Worm (Caenorhabditis elegans) whole organism, L4 larva: ENCODE data around the gene srx-12.

Source experiments
- F26F4.8 ChIP-seq: fragments of 200-800 bp; sonication (Bioruptor generic); conservative IDR thresholded peaks from 2 replicates; pipeline ENCODE4 v1.3.6; 2022; ENCODE audit warnings: missing genetic modification characterization, missing compliant biosample characterization
- R02D3.7 ChIP-seq: fragments of 150-350 bp; sonication (generic microtip); optimal IDR thresholded peaks from 3 replicates; lab custom pipeline; 2014; ENCODE audit warnings: missing biosample characterization, missing genetic modification characterization
- T20F7.1 ChIP-seq: fragments of 200-800 bp; sonication (Bioruptor generic); optimal IDR thresholded peaks from 2 replicates; lab custom pipeline; 2018; ENCODE audit warnings: mild to moderate bottlenecking, missing genetic modification characterization, missing compliant biosample characterization
- Y105C5A.15 ChIP-seq: fragments of 200-800 bp; sonication (Bioruptor generic); IDR thresholded peaks from 2 replicates; pipeline ENCODE4 v1.3.6; 2022; ENCODE audit warnings: missing genetic modification characterization, missing compliant biosample characterization
- ZK546.5 ChIP-seq, 2 experiments: sonication (generic microtip); optimal IDR thresholded peaks; 2 replicates each; lab custom pipeline; 2017; ENCODE audit warnings: missing biosample characterization in 2 of 2, missing genetic modification characterization in 2 of 2
- aha-1 ChIP-seq: fragments of 150-350 bp; peaks from one replicate; lab custom pipeline; 2014; ENCODE audit warnings: missing biosample characterization, missing genetic modification characterization
- arid-1 ChIP-seq: fragments of 200-800 bp; sonication (Bioruptor generic); conservative IDR thresholded peaks from 2 replicates; pipeline ENCODE4 v1.3.6; 2022; ENCODE audit warnings: missing genetic modification reagents, missing genetic modification characterization, missing compliant biosample characterization
- attf-4 ChIP-seq: sonication (generic microtip); optimal IDR thresholded peaks from 3 replicates; lab custom pipeline; 2017; ENCODE audit warnings: missing biosample characterization, missing genetic modification characterization
- ceh-20 ChIP-seq: fragments of 200-800 bp; sonication (Bioruptor generic); IDR thresholded peaks from 2 replicates; pipeline ENCODE4 v1.3.6; 2022; ENCODE audit warnings: missing genetic modification reagents, missing genetic modification characterization, missing compliant biosample characterization
- ceh-32 ChIP-seq: sonication (generic microtip); optimal IDR thresholded peaks from 2 replicates; lab custom pipeline; 2016; ENCODE audit warnings: mild to moderate bottlenecking, missing genetic modification characterization, missing compliant biosample characterization; ENCODE audit not compliant: poor library complexity
- ceh-44 ChIP-seq: fragments of 200-800 bp; sonication (Bioruptor generic); IDR thresholded peaks from 2 replicates; pipeline ENCODE4 v1.3.6; 2022; ENCODE audit warnings: missing genetic modification reagents, missing genetic modification characterization, missing compliant biosample characterization
- ctbp-1 ChIP-seq: fragments of 200-800 bp; sonication (Bioruptor generic); IDR thresholded peaks from 2 replicates; pipeline ENCODE4 v1.3.6; 2022; ENCODE audit warnings: missing genetic modification reagents, missing genetic modification characterization, missing compliant biosample characterization
- daf-12 ChIP-seq: fragments of 150-350 bp; optimal IDR thresholded peaks from 2 replicates; lab custom pipeline; 2014; ENCODE audit warnings: missing biosample characterization, missing genetic modification reagents, missing genetic modification characterization
- daf-8 ChIP-seq: fragments of 200-800 bp; sonication (Bioruptor generic); IDR thresholded peaks from 2 replicates; pipeline ENCODE4 v1.3.6; 2022; ENCODE audit warnings: missing genetic modification characterization, missing compliant biosample characterization
- dmd-8 ChIP-seq: fragments of 200-800 bp; sonication (Bioruptor generic); IDR thresholded peaks from 2 replicates; pipeline ENCODE4 v1.3.6; 2022; ENCODE audit warnings: missing genetic modification characterization, missing compliant biosample characterization
- dpl-1 ChIP-seq: fragments of 150-350 bp; optimal IDR thresholded peaks from 2 replicates; lab custom pipeline; 2014; ENCODE audit warnings: missing biosample characterization, missing genetic modification reagents, missing genetic modification characterization
- egl-43 ChIP-seq: fragments of 200-800 bp; sonication (Bioruptor generic); IDR thresholded peaks from 2 replicates; pipeline ENCODE4 v1.3.6; 2022; ENCODE audit warnings: missing genetic modification reagents, missing genetic modification characterization, missing compliant biosample characterization
- fos-1 ChIP-seq: fragments of 150-350 bp; optimal IDR thresholded peaks from 2 replicates; lab custom pipeline; 2014; ENCODE audit warnings: missing biosample characterization, missing genetic modification characterization
- gei-8 ChIP-seq: fragments of 200-800 bp; sonication (Bioruptor generic); optimal IDR thresholded peaks from 2 replicates; lab custom pipeline; 2018; ENCODE audit warnings: mild to moderate bottlenecking, missing genetic modification characterization, missing compliant biosample characterization
- hif-1 ChIP-seq, 2 experiments: sonication (generic microtip); optimal IDR thresholded peaks; 2 replicates each; lab custom pipeline; 2016 to 2017; ENCODE audit warnings: missing compliant biosample characterization in 2 of 2, missing genetic modification characterization in 2 of 2, missing genetic modification reagents in 2 of 2, missing genotype in 2 of 2, mild to moderate bottlenecking in 1 of 2
- hmg-1.1 ChIP-seq: fragments of 200-800 bp; sonication (Bioruptor generic); IDR thresholded peaks from 2 replicates; pipeline ENCODE4 v1.3.6; 2022; ENCODE audit warnings: missing genetic modification reagents, missing genetic modification characterization, missing compliant biosample characterization
- lin-13 ChIP-seq: fragments of 150-350 bp; optimal IDR thresholded peaks from 2 replicates; lab custom pipeline; 2014; ENCODE audit warnings: missing biosample characterization, missing genetic modification reagents, missing genetic modification characterization
- lin-15B ChIP-seq: fragments of 150-350 bp; sonication (generic microtip); optimal IDR thresholded peaks from 3 replicates; lab custom pipeline; 2014; ENCODE audit warnings: missing biosample characterization, missing genetic modification characterization
- lin-39 ChIP-seq: fragments of 150-350 bp; optimal IDR thresholded peaks from 2 replicates; lab custom pipeline; 2014; ENCODE audit warnings: missing biosample characterization, missing genetic modification reagents, missing genetic modification characterization
- lsy-2 ChIP-seq, 2 experiments: fragments of 150-350 bp in 1 of 2; sonication (generic microtip) in 1 of 2; optimal IDR thresholded peaks; 2 replicates each; lab custom pipeline; 2014 to 2017; ENCODE audit warnings: missing biosample characterization in 2 of 2, missing genetic modification characterization in 2 of 2
- mdl-1 ChIP-seq, 2 experiments: fragments of 150-350 bp in 1 of 2; sonication (generic microtip) in 1 of 2; optimal IDR thresholded peaks; 2 replicates each; lab custom pipeline; 2014 to 2017; ENCODE audit warnings: missing biosample characterization in 2 of 2, missing genetic modification characterization in 2 of 2
- mep-1 ChIP-seq: fragments of 150-350 bp; sonication (generic microtip); optimal IDR thresholded peaks from 3 replicates; lab custom pipeline; 2014; ENCODE audit warnings: missing biosample characterization, missing genetic modification characterization
- mes-2 ChIP-seq: sonication (generic microtip); optimal IDR thresholded peaks from 2 replicates; lab custom pipeline; 2016; ENCODE audit warnings: missing genotype, mild to moderate bottlenecking, missing genetic modification characterization, missing compliant biosample characterization; ENCODE audit not compliant: poor library complexity, severe bottlenecking
- mxl-3 ChIP-seq: fragments of 200-800 bp; sonication (Bioruptor generic); optimal IDR thresholded peaks from 2 replicates; lab custom pipeline; 2018; ENCODE audit warnings: mild to moderate bottlenecking, missing genetic modification characterization, missing compliant biosample characterization
- nhr-10 ChIP-seq: fragments of 150-350 bp; optimal IDR thresholded peaks from 2 replicates; lab custom pipeline; 2014; ENCODE audit warnings: missing biosample characterization, missing genetic modification characterization
- nhr-25 ChIP-seq: sonication (generic microtip); optimal IDR thresholded peaks from 2 replicates; lab custom pipeline; 2017; ENCODE audit warnings: missing genetic modification characterization, mild to moderate bottlenecking, missing compliant biosample characterization, antibody characterized with exemption, moderate library complexity, borderline replicate concordance; ENCODE audit not compliant: insufficient read depth
- nhr-77 ChIP-seq: fragments of 150-350 bp; optimal IDR thresholded peaks from 2 replicates; lab custom pipeline; 2014; ENCODE audit warnings: missing biosample characterization, missing genetic modification characterization
- sdz-12 ChIP-seq: fragments of 200-800 bp; sonication (Bioruptor generic); optimal IDR thresholded peaks from 2 replicates; lab custom pipeline; 2018; ENCODE audit warnings: mild to moderate bottlenecking, missing genetic modification characterization, missing compliant biosample characterization
- set-16 ChIP-seq: fragments of 200-800 bp; sonication (Bioruptor generic); IDR thresholded peaks from 2 replicates; pipeline ENCODE4 v1.3.6; 2022; ENCODE audit warnings: missing genetic modification reagents, missing genetic modification characterization, missing compliant biosample characterization
- skn-1 ChIP-seq: fragments of 150-350 bp; optimal IDR thresholded peaks from 2 replicates; lab custom pipeline; 2014; ENCODE audit warnings: missing biosample characterization, missing genetic modification characterization
- snpc-1.2 ChIP-seq: fragments of 200-800 bp; sonication (Bioruptor generic); IDR thresholded peaks from 2 replicates; pipeline ENCODE4 v1.3.6; 2022; ENCODE audit warnings: missing genetic modification reagents, missing genetic modification characterization, missing compliant biosample characterization
- snpc-4 ChIP-seq: fragments of 150-350 bp; optimal IDR thresholded peaks from 2 replicates; lab custom pipeline; 2014; ENCODE audit warnings: missing biosample characterization, missing genetic modification characterization
- unc-62 ChIP-seq, 3 experiments: fragments of 150-350 bp in 1 of 3; sonication (generic microtip); optimal IDR thresholded peaks in 2 of 3; peaks in 1 of 3; 1 replicate in 1 of 3; 2 replicates in 2 of 3; lab custom pipeline; 2014 to 2017; ENCODE audit warnings: missing biosample characterization in 3 of 3, missing genetic modification characterization in 3 of 3, missing genetic modification reagents in 3 of 3, missing genotype in 1 of 3
- zfp-2 ChIP-seq: sonication (generic microtip); optimal IDR thresholded peaks from 2 replicates; lab custom pipeline; 2016; ENCODE audit warnings: mild to moderate bottlenecking, missing genetic modification characterization, missing compliant biosample characterization
- zip-2 ChIP-seq: fragments of 150-350 bp; optimal IDR thresholded peaks from 2 replicates; lab custom pipeline; 2014; ENCODE audit warnings: missing biosample characterization, missing genetic modification characterization
- ztf-11 ChIP-seq: fragments of 150-350 bp; optimal IDR thresholded peaks from 2 replicates; lab custom pipeline; 2014; ENCODE audit warnings: missing biosample characterization, missing genetic modification characterization
- ztf-7 ChIP-seq: fragments of 150-350 bp; optimal IDR thresholded peaks from 2 replicates; lab custom pipeline; 2014; ENCODE audit warnings: missing biosample characterization, missing genetic modification characterization

srx-12 gene

DNA sequence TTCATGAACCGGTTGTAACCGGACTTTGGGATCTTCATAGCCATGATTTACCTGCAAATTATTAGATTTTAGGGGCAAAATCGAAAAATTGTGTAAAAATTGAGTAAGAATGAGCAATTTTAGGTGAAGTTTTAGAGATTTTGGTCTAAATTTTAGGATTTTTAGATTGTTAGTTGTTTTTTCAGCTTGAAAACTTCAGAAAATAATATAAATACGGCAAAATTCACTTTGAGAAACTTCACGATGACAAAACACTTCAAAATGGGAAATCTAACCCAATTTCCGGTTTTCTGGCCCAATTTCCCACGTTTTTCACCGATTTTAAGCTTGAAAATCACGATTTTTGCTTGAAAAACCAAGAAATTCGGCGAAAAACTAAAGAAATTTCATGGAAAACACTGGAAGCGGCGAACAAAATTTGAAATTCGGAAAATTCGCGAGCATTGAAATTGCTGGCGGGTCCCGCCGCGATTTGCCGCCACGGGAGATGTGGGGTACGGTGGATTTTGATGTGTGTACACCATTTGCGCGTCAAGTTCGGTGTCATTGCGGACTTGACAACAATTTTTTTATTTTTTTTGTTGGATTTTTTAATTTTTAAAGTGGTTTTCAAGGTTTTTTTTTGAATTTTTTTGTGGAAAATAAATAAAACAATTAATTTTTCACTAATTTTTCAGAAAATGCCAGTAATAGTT is 48.2 kb downstream of the srx-12 start, which contains the start of the genes cct-8 and Y55F3AR.2 (continued):
- TF ChIP-seq set-16 (peak; percentile 69), dpl-1 (GFP tag; lab: Kevin White, UChicago) (peak; percentile 94), nhr-77 (tag; lab: Kevin White, UChicago) (peak; percentile 94), ztf-7 (peak; percentile 91), nhr-10 (tag; lab: Kevin White, UChicago) (peak; percentile 81), dmd-8 (no peak), sdz-12 (peak; percentile 92), daf-8 (no peak), lin-39 (tag; lab: Kevin White, UChicago) (peak; percentile 82), ceh-44 (GFP tag; lab: Robert Waterston, UW) (peak; percentile 71; the same call in 1 of the 2 replicates), T20F7.1 (GFP tag; lab: Kevin White, UChicago) (peak; percentile 97), ztf-11 (tag; lab: Kevin White, UChicago) (no peak), hmg-1.1 (GFP tag; lab: Robert Waterston, UW) (peak; percentile 99), snpc-1.2 (GFP tag; lab: Robert Waterston, UW) (peak; percentile 87), unc-62 (GFP tag; optimal IDR thresholded peaks at IDR 0.05 in 1 of 2; lab: Kevin White, UChicago) (peak in 1 of 2 experiments; percentile 100), unc-62 (tag; optimal IDR thresholded peaks at IDR 0.05; lab: Kevin White, UChicago) (peak; percentile 17), skn-1 (tag; lab: Kevin White, UChicago) (no peak), lin-15B (tag; lab: Kevin White, UChicago) (peak; percentile 81), mdl-1 (tag; optimal IDR thresholded peaks at IDR 0.05; lab: Kevin White, UChicago) (peak in 1 of 2 experiments; percentile 65), hif-1 (tag; optimal IDR thresholded peaks at IDR 0.05; lab: Kevin White, UChicago) (peak; percentile 85 to 93), ceh-32 (tag; lab: Kevin White, UChicago) (peak; percentile 78), snpc-4 (peak; percentile 31), F26F4.8 (GFP tag; lab: Robert Waterston, UW) (no peak), zip-2 (tag; lab: Kevin White, UChicago) (peak; percentile 84), lsy-2 (tag; optimal IDR thresholded peaks at IDR 0.05; lab: Kevin White, UChicago) (peak; percentile 99 to 100), Y105C5A.15 (GFP tag; lab: Robert Waterston, UW) (0 out of 2 replicates have a peak, but pooled peaks have one; percentile 14), mxl-3 (GFP tag; lab: Kevin White, UChicago) (peak; percentile 72)

DNA sequence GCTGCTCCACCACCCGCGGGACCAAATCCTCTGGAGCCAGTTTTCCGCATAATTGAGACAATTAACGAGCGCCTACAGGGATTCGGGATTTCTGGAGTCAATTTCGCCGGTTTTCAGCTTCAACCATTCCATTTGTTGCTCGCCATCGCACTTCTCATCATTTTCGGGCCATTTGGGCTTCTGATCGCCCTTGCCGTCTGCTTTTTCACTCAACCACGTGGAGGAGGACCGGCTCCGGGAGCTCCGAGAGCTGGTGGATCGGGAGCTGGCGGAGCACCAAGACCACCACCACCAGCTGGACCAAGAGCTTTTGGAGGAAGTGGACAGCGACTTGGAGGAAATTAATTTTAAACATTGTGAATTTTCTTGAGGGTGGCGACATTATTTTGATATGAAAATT is 50.4 kb downstream of the srx-12 start:
- TF ChIP-seq gei-8 (no peak), egl-43 (GFP tag; lab: Robert Waterston, UW) (0 out of 2 replicates have a peak, but pooled peaks have one; percentile 11), skn-1 (tag; lab: Kevin White, UChicago) (no peak), daf-12 (tag; lab: Kevin White, UChicago) (no peak), aha-1 (tag; lab: Kevin White, UChicago) (peak; percentile 59), ZK546.5 (tag; optimal IDR thresholded peaks at IDR 0.05; lab: Kevin White, UChicago) (no peak), set-16 (peak; percentile 85)

DNA sequence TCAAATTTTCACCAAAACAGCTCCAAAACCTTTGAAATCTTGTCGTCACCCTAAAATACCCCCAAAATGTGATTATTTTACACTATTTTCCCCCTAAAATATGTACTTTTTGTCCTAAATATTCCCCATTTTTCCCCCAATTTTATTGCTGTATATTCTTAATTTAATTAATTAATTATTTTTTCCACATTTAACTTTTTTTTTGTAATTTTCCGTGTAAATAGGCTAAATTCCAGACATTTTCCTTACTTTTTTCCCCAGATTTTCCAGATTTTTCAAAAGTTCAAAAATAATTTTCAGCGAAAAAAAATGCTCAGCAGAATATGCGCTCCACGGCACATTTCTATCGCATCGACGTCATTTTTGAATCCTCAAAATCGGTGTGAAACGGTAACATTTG is 51.4 kb downstream of the srx-12 start, which contains the start of gene cox-18:
cox-18 (plus strand) TSS at position 301 of the 400 bp plus-strand sequence.
- TF ChIP-seq nhr-25 (tag; lab: Kevin White, UChicago) (no peak), ctbp-1 (no peak), lin-15B (tag; lab: Kevin White, UChicago) (no peak), egl-43 (GFP tag; lab: Robert Waterston, UW) (no peak), mep-1 (no peak), aha-1 (tag; lab: Kevin White, UChicago) (no peak), dpl-1 (GFP tag; lab: Kevin White, UChicago) (no peak), arid-1 (GFP tag; lab: Robert Waterston, UW) (no peak), zfp-2 (tag; lab: Kevin White, UChicago) (no peak), lin-13 (no peak), fos-1 (tag; lab: Kevin White, UChicago) (no peak), attf-4 (tag; lab: Kevin White, UChicago) (no peak), R02D3.7 (tag; lab: Kevin White, UChicago) (no peak), ceh-20 (GFP tag; lab: Robert Waterston, UW) (no peak), mes-2 (tag; lab: Kevin White, UChicago) (no peak), mxl-3 (GFP tag; lab: Kevin White, UChicago) (no peak)
